Fruit fly (Drosophila melanogaster) whole organism, embryonic: ENCODE measurements around the gene lilli.

ENCODE experiments used
- Bgb ChIP-seq: fragments of 200-800 bp; sonication (Bioruptor generic); IDR thresholded peaks from 2 replicates; pipeline ENCODE4 v1.3.6; 2022; ENCODE audit warnings: missing biosample characterization, missing genetic modification characterization; ENCODE audit not compliant: partially characterized antibody
- Blimp-1 ChIP-seq: fragments of 200-800 bp; sonication (Bioruptor generic); optimal IDR thresholded peaks from 3 replicates; lab custom pipeline; 2018; ENCODE audit warnings: missing biosample characterization, missing genetic modification characterization, mild to moderate bottlenecking, moderate library complexity, missing genetic modification reagents
- Bteb2 ChIP-seq: fragments of 200-800 bp; sonication (Bioruptor generic); optimal IDR thresholded peaks from 2 replicates; lab custom pipeline; 2016; ENCODE audit warnings: missing biosample characterization, missing genetic modification characterization
- CG10274 ChIP-seq: fragments of 200-800 bp; sonication (Bioruptor generic); optimal IDR thresholded peaks from 3 replicates; lab custom pipeline; 2017; ENCODE audit warnings: missing biosample characterization, mild to moderate bottlenecking, missing genetic modification characterization
- CG11560 ChIP-seq: fragments of 200-800 bp; sonication (Bioruptor generic); IDR thresholded peaks from 3 replicates; pipeline ENCODE4 v1.3.6; 2022; ENCODE audit warnings: missing biosample characterization, missing genetic modification characterization
- CG12391 ChIP-seq: fragments of 200-800 bp; sonication (Bioruptor generic); optimal IDR thresholded peaks from 3 replicates; lab custom pipeline; 2018; ENCODE audit warnings: missing biosample characterization, mild to moderate bottlenecking, missing genetic modification characterization, moderate library complexity
- CG12659 ChIP-seq: fragments of 200-800 bp; sonication (Bioruptor generic); optimal IDR thresholded peaks from 3 replicates; lab custom pipeline; 2017; ENCODE audit warnings: mild to moderate bottlenecking, missing biosample characterization, missing genetic modification reagents, missing genetic modification characterization
- CG14710 ChIP-seq: fragments of 200-800 bp; sonication (Bioruptor generic); optimal IDR thresholded peaks from 3 replicates; lab custom pipeline; 2019; ENCODE audit warnings: missing biosample characterization, mild to moderate bottlenecking, missing genetic modification characterization, moderate library complexity
- CG18011 ChIP-seq: fragments of 200-800 bp; sonication (Bioruptor generic); optimal IDR thresholded peaks from 2 replicates; lab custom pipeline; 2017; ENCODE audit warnings: missing biosample characterization, missing genetic modification characterization, mild to moderate bottlenecking, moderate library complexity, missing genotype
- CG2120 ChIP-seq: fragments of 200-800 bp; sonication (Bioruptor generic); optimal IDR thresholded peaks from 3 replicates; lab custom pipeline; 2016; ENCODE audit warnings: missing biosample characterization, missing genetic modification characterization
- CG2202 ChIP-seq: fragments of 200-800 bp; sonication (Bioruptor generic); optimal IDR thresholded peaks from 2 replicates; lab custom pipeline; 2018; ENCODE audit warnings: missing biosample characterization, mild to moderate bottlenecking, missing genetic modification characterization
- CG30020 ChIP-seq: fragments of 200-800 bp; optimal IDR thresholded peaks from 2 replicates; lab custom pipeline; 2019; ENCODE audit warnings: missing biosample characterization, mild to moderate bottlenecking, missing genetic modification characterization, moderate library complexity
- CG34422 ChIP-seq: fragments of 200-800 bp; sonication (Bioruptor generic); IDR thresholded peaks from 3 replicates; pipeline ENCODE4 v1.3.6; 2022; ENCODE audit warnings: missing biosample characterization, missing genetic modification characterization
- CG4707 ChIP-seq: fragments of 200-800 bp; sonication (Bioruptor generic); optimal IDR thresholded peaks from 2 replicates; lab custom pipeline; 2018; ENCODE audit warnings: missing biosample characterization, mild to moderate bottlenecking, missing genetic modification characterization, moderate library complexity
- CG6254 ChIP-seq: fragments of 200-800 bp; sonication (Bioruptor generic); optimal IDR thresholded peaks from 3 replicates; lab custom pipeline; 2017; ENCODE audit warnings: mild to moderate bottlenecking, missing biosample characterization, missing genetic modification reagents, missing genetic modification characterization
- CG6654 ChIP-seq: fragments of 200-800 bp; sonication (Bioruptor generic); optimal IDR thresholded peaks from 2 replicates; lab custom pipeline; 2017; ENCODE audit warnings: missing biosample characterization, mild to moderate bottlenecking, missing genetic modification characterization
- CG8765 ChIP-seq: fragments of 200-800 bp; sonication (Bioruptor generic); IDR thresholded peaks from 2 replicates; pipeline ENCODE4 v1.3.6; 2022; ENCODE audit warnings: missing biosample characterization, missing genetic modification characterization
- CG8924 ChIP-seq: fragments of 200-800 bp; optimal IDR thresholded peaks from 3 replicates; lab custom pipeline; 2019; ENCODE audit warnings: missing biosample characterization, mild to moderate bottlenecking, missing genetic modification characterization, moderate library complexity
- CG9797 ChIP-seq: fragments of 200-800 bp; sonication (Bioruptor generic); optimal IDR thresholded peaks from 3 replicates; lab custom pipeline; 2018; ENCODE audit warnings: missing biosample characterization, mild to moderate bottlenecking, missing genetic modification characterization
- Doc3 ChIP-seq: fragments of 200-800 bp; sonication (Bioruptor generic); IDR thresholded peaks from 3 replicates; pipeline ENCODE4 v1.3.6; 2022; ENCODE audit warnings: missing biosample characterization, missing genetic modification characterization; ENCODE audit not compliant: partially characterized antibody
- Dp ChIP-seq: fragments of 200-800 bp; sonication (Bioruptor generic); optimal IDR thresholded peaks from 2 replicates; lab custom pipeline; 2018; ENCODE audit warnings: missing biosample characterization, mild to moderate bottlenecking, missing genetic modification characterization, moderate library complexity
- Dref ChIP-seq: fragments of 200-800 bp; sonication (Bioruptor generic); IDR thresholded peaks from 2 replicates; pipeline ENCODE4 v1.3.6; 2022; ENCODE audit warnings: missing biosample characterization, missing genetic modification characterization
- Elba2 ChIP-seq: fragments of 200-800 bp; sonication (Bioruptor generic); optimal IDR thresholded peaks from 3 replicates; lab custom pipeline; 2016; ENCODE audit warnings: missing biosample characterization, missing genetic modification characterization
- HmgZ ChIP-seq: fragments of 200-800 bp; sonication (Bioruptor generic); optimal IDR thresholded peaks from 2 replicates; lab custom pipeline; 2018; ENCODE audit warnings: missing biosample characterization, mild to moderate bottlenecking, missing genetic modification characterization
- Lhr ChIP-seq: fragments of 200-800 bp; sonication (Bioruptor generic); optimal IDR thresholded peaks from 3 replicates; lab custom pipeline; 2017; ENCODE audit warnings: mild to moderate bottlenecking, missing biosample characterization, missing genetic modification reagents, missing genetic modification characterization
- Scr ChIP-seq: fragments of 200-800 bp; sonication (Bioruptor generic); IDR thresholded peaks from 2 replicates; pipeline ENCODE4 v1.3.6; 2022; ENCODE audit warnings: missing biosample characterization, missing genetic modification characterization; ENCODE audit not compliant: partially characterized antibody
- Sry-δ ChIP-seq: fragments of 200-800 bp; sonication (Bioruptor generic); optimal IDR thresholded peaks from 2 replicates; lab custom pipeline; 2016; ENCODE audit warnings: missing biosample characterization, missing genetic modification characterization
- Taf1 ChIP-seq: fragments of 200-800 bp; sonication (Bioruptor generic); IDR thresholded peaks from 2 replicates; pipeline ENCODE4 v1.3.6; 2022; ENCODE audit warnings: missing biosample characterization, missing genetic modification characterization
- Xrp1 ChIP-seq: fragments of 200-800 bp; sonication (Bioruptor generic); IDR thresholded peaks from 2 replicates; pipeline ENCODE4 v1.3.6; 2022; ENCODE audit warnings: missing biosample characterization, missing genetic modification characterization
- YL-1 ChIP-seq: fragments of 200-800 bp; sonication (Bioruptor generic); optimal IDR thresholded peaks from 3 replicates; lab custom pipeline; 2017; ENCODE audit warnings: missing biosample characterization, mild to moderate bottlenecking, missing genetic modification characterization
- amos ChIP-seq: fragments of 200-800 bp; sonication (Bioruptor generic); IDR thresholded peaks from 2 replicates; pipeline ENCODE4 v1.3.6; 2022; ENCODE audit warnings: missing biosample characterization, missing genetic modification characterization; ENCODE audit not compliant: partially characterized antibody
- bbx ChIP-seq: fragments of 200-800 bp; sonication (Bioruptor generic); IDR thresholded peaks from 2 replicates; pipeline ENCODE4 v1.3.6; 2022; ENCODE audit warnings: missing biosample characterization, missing genetic modification characterization; ENCODE audit not compliant: partially characterized antibody
- caup ChIP-seq: fragments of 200-800 bp; sonication (Bioruptor generic); optimal IDR thresholded peaks from 3 replicates; lab custom pipeline; 2017; ENCODE audit warnings: missing biosample characterization, mild to moderate bottlenecking, missing genetic modification characterization, moderate library complexity; ENCODE audit not compliant: severe bottlenecking
- crp ChIP-seq, 2 experiments: fragments of 200-800 bp; sonication (Bioruptor generic); optimal IDR thresholded peaks; 2 replicates in 1 of 2; 3 replicates in 1 of 2; lab custom pipeline; 2017; ENCODE audit warnings: missing biosample characterization in 2 of 2, missing genetic modification characterization in 2 of 2, mild to moderate bottlenecking in 1 of 2, moderate library complexity in 1 of 2
- da ChIP-seq: fragments of 200-800 bp; sonication (Bioruptor generic); optimal IDR thresholded peaks from 2 replicates; lab custom pipeline; 2016; ENCODE audit warnings: missing biosample characterization, missing genetic modification characterization
- dm ChIP-seq: fragments of 200-800 bp; sonication (Bioruptor generic); optimal IDR thresholded peaks from 3 replicates; lab custom pipeline; 2016; ENCODE audit warnings: missing biosample characterization, missing genetic modification characterization
- dmrt11E ChIP-seq: fragments of 200-800 bp; sonication (Bioruptor generic); optimal IDR thresholded peaks from 3 replicates; lab custom pipeline; 2018; ENCODE audit warnings: missing biosample characterization, mild to moderate bottlenecking, missing genetic modification characterization, moderate library complexity
- fd64A ChIP-seq: fragments of 200-800 bp; sonication (Bioruptor generic); optimal IDR thresholded peaks from 3 replicates; lab custom pipeline; 2018; ENCODE audit warnings: missing biosample characterization, mild to moderate bottlenecking, missing genetic modification characterization
- inv ChIP-seq: fragments of 200-800 bp; sonication (Bioruptor generic); IDR thresholded peaks from 2 replicates; pipeline ENCODE4 v1.3.6; 2022; ENCODE audit warnings: missing biosample characterization, missing genetic modification characterization; ENCODE audit not compliant: partially characterized antibody
- knrl ChIP-seq: fragments of 200-800 bp; sonication (Bioruptor generic); IDR thresholded peaks from 3 replicates; pipeline ENCODE4 v1.3.6; 2022; ENCODE audit warnings: missing biosample characterization, missing genetic modification characterization; ENCODE audit not compliant: partially characterized antibody
- nmo ChIP-seq: fragments of 200-800 bp; sonication (Bioruptor generic); optimal IDR thresholded peaks from 2 replicates; lab custom pipeline; 2018; ENCODE audit warnings: missing biosample characterization, mild to moderate bottlenecking, missing genetic modification characterization, moderate library complexity
- nom ChIP-seq: fragments of 200-800 bp; sonication (Bioruptor generic); optimal IDR thresholded peaks from 2 replicates; lab custom pipeline; 2017; ENCODE audit warnings: missing biosample characterization, missing genetic modification characterization, mild to moderate bottlenecking, moderate library complexity, missing genetic modification reagents
- phol ChIP-seq: fragments of 200-800 bp; sonication (Bioruptor generic); optimal IDR thresholded peaks from 3 replicates; lab custom pipeline; 2018; ENCODE audit warnings: missing biosample characterization, mild to moderate bottlenecking, missing genetic modification characterization, moderate library complexity
- salm ChIP-seq: fragments of 200-800 bp; sonication (Bioruptor generic); optimal IDR thresholded peaks from 2 replicates; lab custom pipeline; 2018; ENCODE audit warnings: missing biosample characterization, mild to moderate bottlenecking, missing genetic modification characterization
- trem ChIP-seq: fragments of 200-800 bp; optimal IDR thresholded peaks from 3 replicates; lab custom pipeline; 2019; ENCODE audit warnings: missing biosample characterization, mild to moderate bottlenecking, missing genetic modification characterization, moderate library complexity

lilli gene

dm6 chr2L:2987681-2988381 is 102.1 kb downstream of the lilli start, which contains the start of the genes Chd1 and Bem46 (continued):
- TF ChIP-seq nom (GFP tag; lab: Kevin White, UChicago) (peak; percentile 32), CG10274 (GFP tag; lab: Kevin White, UChicago) (peak; percentile 48), HmgZ (peak; percentile 74), CG6654 (GFP tag; lab: Kevin White, UChicago) (peak; percentile 68), CG11560 (tag; lab: Robert Waterston, UW) (peak; percentile 70; the same call in 2 of the 3 replicates), CG14710 (tag; lab: Kevin White, UChicago) (peak; percentile 91), caup (peak; percentile 83)

dm6 chr2L:2992664-2993174 is 107.0 kb downstream of the lilli start, which contains the start of the genes okr and CG3558:
Gene okr (minus strand): TSS chr2L:2992759.
Gene CG3558 (plus strand): TSS chr2L:2992870.
- TF ChIP-seq nmo (peak; percentile 39), CG18011 (GFP tag; lab: Kevin White, UChicago) (no peak), phol (tag; lab: Kevin White, UChicago) (peak; percentile 83), CG30020 (peak; percentile 76), Sry-δ (GFP tag; lab: Kevin White, UChicago) (peak; percentile 89), CG2202 (tag; lab: Kevin White, UChicago) (no peak), amos (peak; percentile 83), CG9797 (GFP tag; lab: Kevin White, UChicago) (peak; percentile 83), CG6254 (peak; percentile 0), CG8924 (peak; percentile 24), dm (GFP tag; lab: Kevin White, UChicago) (no peak), da (GFP tag; lab: Kevin White, UChicago) (no peak), Dp (GFP tag; lab: Kevin White, UChicago) (peak; percentile 86), CG34422 (GFP tag; lab: Robert Waterston, UW) (no peak), CG4707 (GFP tag; lab: Kevin White, UChicago) (peak; percentile 10), Doc3 (GFP tag; lab: Robert Waterston, UW) (peak; percentile 86), knrl (peak; percentile 83), YL-1 (peak; percentile 26), CG2120 (GFP tag; lab: Kevin White, UChicago) (peak; percentile 23), Bgb (GFP tag; lab: Robert Waterston, UW) (peak; percentile 74), Dref (GFP tag; lab: Robert Waterston, UW) (peak; percentile 72), CG8765 (GFP tag; lab: Robert Waterston, UW) (no peak), CG12391 (tag; lab: Kevin White, UChicago) (peak; percentile 9), dmrt11E (tag; lab: Kevin White, UChicago) (no peak), inv (peak; percentile 72), Blimp-1 (GFP tag; lab: Kevin White, UChicago) (peak; percentile 73), CG12659 (GFP tag; lab: Kevin White, UChicago) (peak; percentile 18), Elba2 (GFP tag; lab: Kevin White, UChicago) (peak; percentile 47), Lhr (peak; percentile 23), bbx (peak; percentile 78), Xrp1 (no peak), Scr (GFP tag; lab: Robert Waterston, UW) (peak; percentile 87), Taf1 (no peak), salm (tag; lab: Kevin White, UChicago) (no peak), Bteb2 (peak; percentile 32), CG14710 (tag; lab: Kevin White, UChicago) (peak; percentile 59), trem (tag; lab: Kevin White, UChicago) (peak; percentile 91), crp (GFP tag; optimal IDR thresholded peaks at IDR 0.05; lab: Kevin White, UChicago) (peak; percentile 70 to 95), fd64A (peak; percentile 29)
